Worm (Caenorhabditis elegans): ENCODE data around the gene tomm-40.

The tomm-40 gene

DNA sequence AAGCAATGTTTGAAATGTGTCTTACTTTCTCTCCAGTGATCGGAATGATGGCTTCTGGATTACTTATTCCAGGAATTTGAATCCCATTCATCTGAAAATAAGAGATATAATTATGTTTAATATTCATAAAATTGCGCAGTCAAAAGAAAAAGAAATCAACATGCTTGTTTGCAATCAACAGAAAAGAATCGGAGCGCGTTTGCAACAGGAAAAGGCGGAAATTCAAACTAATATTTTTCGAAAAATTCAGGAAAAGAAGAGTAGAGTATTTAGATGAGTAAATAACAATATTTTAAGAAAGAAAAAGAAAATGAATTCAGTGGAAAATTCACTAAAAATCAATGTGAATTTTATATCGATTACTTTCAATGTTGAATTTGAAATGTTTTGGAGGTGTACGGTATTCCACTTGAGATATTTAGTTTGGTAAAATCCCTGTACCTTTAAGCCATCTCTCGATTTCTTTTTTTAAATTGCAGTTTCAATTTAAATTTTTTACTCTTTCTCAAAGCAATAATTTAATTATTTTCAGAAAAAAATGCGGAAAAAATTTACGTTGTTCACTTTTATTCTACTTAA lies 32.9 kb downstream of the tomm-40 start, which contains the start of the genes set-17 and T21B10.4 (continued):
- no peak for TF ChIP-seq Y116A8C.19 (tag; optimal IDR thresholded peaks at IDR 0.05; ENCODE audit: borderline replicate concordance)
- no peak for TF ChIP-seq pag-3 (tag; optimal IDR thresholded peaks at IDR 0.05; ENCODE audit: borderline replicate concordance, insufficient read depth)
- TF ChIP-seq mep-1 (tag; optimal IDR thresholded peaks at IDR 0.05), result no peak
- no peak for TF ChIP-seq F16B12.6 (tag; optimal IDR thresholded peaks at IDR 0.05)
- TF ChIP-seq nhr-71 (tag; optimal IDR thresholded peaks at IDR 0.05), result peak; percentile 37
- no peak for TF ChIP-seq grh-1 (GFP tag; IDR thresholded peaks at IDR 0.05)
- no peak for TF ChIP-seq rnt-1 (tag; optimal IDR thresholded peaks at IDR 0.05)
- peak; percentile 16 to 87 for TF ChIP-seq efl-1 (optimal IDR thresholded peaks at IDR 0.05)
- TF ChIP-seq efl-1 (GFP tag; optimal IDR thresholded peaks at IDR 0.05 in 1 of 2), result peak; percentile 86 to 98
- no peak for TF ChIP-seq mdl-1 (tag; optimal IDR thresholded peaks at IDR 0.05)
- TF ChIP-seq blmp-1 (tag; optimal IDR thresholded peaks at IDR 0.05), result peak; percentile 39
- no peak for TF ChIP-seq aha-1 (tag; optimal IDR thresholded peaks at IDR 0.05)
- TF ChIP-seq tlp-1 (tag; optimal IDR thresholded peaks at IDR 0.05), result no peak
- TF ChIP-seq fkh-8 (tag; optimal IDR thresholded peaks at IDR 0.05), result no peak
- TF ChIP-seq nhr-19 (GFP tag; conservative IDR thresholded peaks at IDR 0.05), result no peak
- no peak for TF ChIP-seq ama-1 (optimal IDR thresholded peaks at IDR 0.05)
- TF ChIP-seq skn-1 (tag; optimal IDR thresholded peaks at IDR 0.05), result no peak

DNA sequence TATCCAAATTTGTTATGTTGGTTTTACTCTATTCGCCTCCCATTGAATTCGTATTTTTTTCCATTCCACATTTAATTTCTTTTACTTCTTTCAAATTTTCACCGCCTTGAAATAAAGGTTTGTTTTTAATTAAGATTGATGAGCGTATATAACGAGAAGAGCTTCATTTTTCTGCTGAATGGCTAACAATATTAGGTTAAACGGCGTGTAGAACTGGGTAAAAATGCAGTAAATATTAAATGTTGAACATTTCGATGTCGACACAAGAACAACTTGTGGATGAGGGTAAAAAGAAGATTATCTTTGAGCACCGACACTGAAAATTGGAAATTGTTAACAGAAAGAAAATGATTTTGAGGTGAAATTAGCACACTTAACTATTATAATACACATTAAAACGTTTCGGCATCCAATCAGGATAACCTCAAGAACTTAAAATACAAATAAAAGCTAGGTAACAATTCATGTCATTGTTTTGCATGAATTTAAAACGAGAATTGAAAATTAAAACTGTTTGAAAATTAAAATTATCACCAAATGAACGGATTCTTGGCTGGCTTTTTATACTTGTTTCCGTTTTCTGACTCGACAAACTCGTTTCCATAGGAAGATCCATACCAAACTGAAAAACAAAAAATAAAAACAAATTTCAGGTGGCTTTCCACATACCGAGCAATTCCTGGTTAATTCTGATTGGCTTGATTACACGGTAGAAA lies 34.3 kb downstream of the tomm-40 start:
- TF ChIP-seq fkh-10 (GFP tag; optimal IDR thresholded peaks at IDR 0.05) (no peak), nhr-28 (tag; optimal IDR thresholded peaks at IDR 0.05) (no peak), mdl-1 (tag; optimal IDR thresholded peaks at IDR 0.05) (no peak)

DNA sequence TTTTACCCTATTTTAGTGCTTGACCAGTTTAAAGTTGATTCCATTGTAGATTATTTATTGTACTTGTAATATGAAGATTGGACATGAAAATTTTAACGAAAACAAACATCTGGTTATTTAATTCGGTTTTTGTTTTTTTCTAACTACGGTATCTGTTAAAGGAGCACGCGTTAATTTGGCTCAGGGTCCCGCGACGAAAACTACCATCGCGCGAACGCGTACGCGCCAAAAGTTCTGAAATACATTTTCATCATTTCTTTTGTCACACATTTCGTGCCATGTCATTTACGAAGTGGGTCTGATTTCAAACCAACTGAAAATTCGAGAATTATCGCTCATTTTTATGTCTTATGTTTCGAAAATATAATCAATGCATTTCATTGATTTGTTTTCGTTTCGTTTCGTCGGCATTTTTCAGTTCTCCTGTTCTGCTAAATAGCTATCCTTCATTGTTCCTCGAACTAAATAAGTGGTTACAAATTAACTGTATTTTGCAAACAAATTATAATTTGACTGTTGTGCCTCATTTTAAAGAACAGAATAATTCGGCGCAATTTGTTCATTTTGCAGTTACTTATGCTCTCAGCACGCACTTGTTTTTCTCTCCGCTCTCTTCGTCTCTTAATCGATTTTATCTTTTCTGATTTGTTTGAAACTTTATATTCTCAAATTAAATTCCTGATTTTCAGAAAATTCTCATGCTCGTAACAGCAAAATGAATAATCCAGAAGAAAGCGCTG lies 39.5 kb downstream of the tomm-40 start, which contains the start of gene T21B10.3:
TSS of gene T21B10.3 (plus strand) at position 690 of the 740 bp plus-strand sequence.
- TF ChIP-seq aly-2 (tag; optimal IDR thresholded peaks at IDR 0.05) (peak; percentile 72), ama-1 (optimal IDR thresholded peaks at IDR 0.05) (peak; percentile 83), nhr-19 (GFP tag; conservative IDR thresholded peaks at IDR 0.05) (peak; percentile 8), fkh-4 (tag; optimal IDR thresholded peaks at IDR 0.05; ENCODE audit: borderline replicate concordance) (no peak), lsy-2 (tag; optimal IDR thresholded peaks at IDR 0.05) (peak in 1 of 2 experiments; percentile 16), rnt-1 (tag; optimal IDR thresholded peaks at IDR 0.05) (peak; percentile 22), ztf-4 (tag; optimal IDR thresholded peaks at IDR 0.05) (peak; percentile 20), C16A3.4 (tag; optimal IDR thresholded peaks at IDR 0.05) (no peak), ceh-88 (GFP tag; IDR thresholded peaks at IDR 0.05) (0 out of 2 replicates have a peak, but pooled peaks have one; percentile 15), egl-27 (tag; optimal IDR thresholded peaks at IDR 0.05) (no peak), nhr-20 (tag; optimal IDR thresholded peaks at IDR 0.05) (no peak), nhr-85 (tag) (peak; percentile 63), unc-130 (tag; optimal IDR thresholded peaks at IDR 0.05) (no peak), fkh-10 (GFP tag; optimal IDR thresholded peaks at IDR 0.05) (no peak), efl-1 (optimal IDR thresholded peaks at IDR 0.05) (peak; percentile 3 to 15), efl-1 (GFP tag; optimal IDR thresholded peaks at IDR 0.05 in 1 of 2) (no peak), nhr-71 (tag; optimal IDR thresholded peaks at IDR 0.05) (peak; percentile 56), nhr-90 (tag; optimal IDR thresholded peaks at IDR 0.05; ENCODE audit: poor library complexity) (peak; percentile 11), nhr-47 (tag; optimal IDR thresholded peaks at IDR 0.05) (peak; percentile 14)

- no peak for TF ChIP-seq sup-37 (GFP tag; optimal IDR thresholded peaks at IDR 0.05)
- no peak for TF ChIP-seq tbx-2 (tag; optimal IDR thresholded peaks at IDR 0.05)
- no peak for TF ChIP-seq pax-3 (tag; optimal IDR thresholded peaks at IDR 0.05)
- no peak for TF ChIP-seq nhr-90 (tag; optimal IDR thresholded peaks at IDR 0.05; ENCODE audit: poor library complexity)
- no peak for TF ChIP-seq nhr-76 (tag; optimal IDR thresholded peaks at IDR 0.05)
- no peak for TF ChIP-seq ets-5 (GFP tag; IDR thresholded peaks at IDR 0.05)
- TF ChIP-seq mep-1 (tag; optimal IDR thresholded peaks at IDR 0.05), result no peak
- TF ChIP-seq dpl-1 (GFP tag; optimal IDR thresholded peaks at IDR 0.05), result no peak
- TF ChIP-seq pqm-1 (tag; optimal IDR thresholded peaks at IDR 0.05), result no peak
- TF ChIP-seq dsc-1 (tag; optimal IDR thresholded peaks at IDR 0.05), result no peak
- no peak for TF ChIP-seq hpl-2 (GFP tag; optimal IDR thresholded peaks at IDR 0.05)
- TF ChIP-seq zag-1 (tag; optimal IDR thresholded peaks at IDR 0.05), result no peak
- TF ChIP-seq mef-2 (tag; optimal IDR thresholded peaks at IDR 0.05), result no peak
Measured at ce11 chrII:8932392-8932791, 41.0 kb downstream of the tomm-40 start.

All from whole organism, L1 larva.